Fruit fly (Drosophila melanogaster): Measurements from ENCODE around the gene CG12661.

DNA sequence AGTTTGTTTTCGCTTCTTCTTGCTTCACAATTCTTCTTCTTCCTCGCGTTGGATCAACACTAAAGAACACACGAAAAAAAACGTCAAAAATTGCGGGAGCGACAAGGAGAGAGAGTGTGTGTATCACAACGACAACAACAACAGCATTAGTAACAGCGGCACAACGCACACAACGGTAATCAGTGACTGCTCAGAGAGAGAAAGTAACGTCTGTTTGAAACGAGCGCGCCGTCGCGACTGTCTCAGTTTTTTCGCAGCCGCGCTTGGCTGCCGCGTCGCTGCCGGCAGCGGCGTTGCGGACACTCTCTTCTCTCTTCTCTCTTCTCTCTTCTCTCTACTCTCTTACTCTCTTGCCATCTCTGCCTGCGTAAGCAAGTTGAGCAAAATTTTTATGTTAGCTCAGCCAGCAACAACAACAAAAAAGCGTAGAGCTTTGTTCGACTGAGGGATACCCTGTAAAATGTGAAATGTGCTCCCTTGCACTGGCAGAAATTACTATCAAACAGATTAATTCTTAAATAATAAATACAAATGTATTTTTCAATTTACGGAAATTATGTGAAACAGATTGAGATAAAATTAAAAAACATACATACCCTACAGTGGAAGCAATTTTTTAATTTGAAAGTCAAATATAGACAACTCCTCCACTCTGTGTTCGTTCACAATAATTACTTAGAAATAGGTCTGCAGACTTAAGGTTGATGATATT, 31.8 kb downstream of the CG12661 start:
- TF ChIP-seq CG11617 (GFP tag; optimal IDR thresholded peaks at IDR 0.05) (peak; percentile 37), CG5204 (GFP tag; optimal IDR thresholded peaks at IDR 0.05) (peak; percentile 33), cnc (optimal IDR thresholded peaks at IDR 0.05) (no peak), kay (GFP tag; ENCODE audit: borderline replicate concordance) (no peak), CG14711 (tag; optimal IDR thresholded peaks at IDR 0.05) (peak; percentile 42), Crg-1 (GFP tag; optimal IDR thresholded peaks at IDR 0.05) (peak; percentile 40), CG7101 (tag; optimal IDR thresholded peaks at IDR 0.05) (no peak), toe (GFP tag; optimal IDR thresholded peaks at IDR 0.05) (no peak), CG1620 (GFP tag; optimal IDR thresholded peaks at IDR 0.05) (no peak), ovo (GFP tag; optimal IDR thresholded peaks at IDR 0.05) (peak; percentile 82), cic (GFP tag; optimal IDR thresholded peaks at IDR 0.05) (no peak)
